Fruit fly (Drosophila melanogaster): ENCODE results near the gene Sfp84E.

Gene Sfp84E

DNA sequence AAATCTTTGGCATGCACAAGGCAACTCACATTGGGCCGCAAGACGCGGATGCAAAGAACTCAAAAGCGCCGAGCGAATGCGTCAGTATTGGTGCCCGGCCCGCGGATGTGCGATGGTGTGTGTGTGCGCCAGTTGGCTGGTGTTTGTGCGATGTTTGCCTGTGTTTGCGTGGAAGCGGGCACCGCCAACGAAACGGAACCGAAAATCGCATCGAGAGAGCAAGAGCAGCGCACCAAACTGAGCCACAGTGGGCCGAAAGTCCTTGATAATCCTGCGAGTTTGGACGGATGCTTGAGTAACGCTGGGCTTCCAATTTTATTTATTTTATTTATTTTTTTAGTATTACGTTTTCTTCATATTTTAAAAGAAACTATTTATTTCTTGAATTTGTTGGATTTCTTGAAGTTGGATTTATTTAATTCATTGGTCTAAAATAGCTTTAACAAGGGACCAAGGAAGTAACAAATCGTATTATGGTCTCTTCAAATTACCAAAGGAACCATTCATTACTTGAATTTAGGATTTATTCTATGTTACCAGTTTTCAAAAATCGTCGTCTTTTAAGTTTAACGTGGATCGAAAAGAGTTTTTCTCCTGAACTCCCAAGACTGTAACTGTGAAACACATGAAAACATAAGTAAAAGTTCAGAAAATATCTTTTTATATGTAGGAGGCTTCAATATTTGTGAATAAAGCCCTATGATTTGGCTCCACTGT is 17.2 kb downstream of the Sfp84E start (continued):
- TF ChIP-seq Fer1 (GFP tag; optimal IDR thresholded peaks at IDR 0.05): no peak
- TF ChIP-seq fd64A (GFP tag; optimal IDR thresholded peaks at IDR 0.05): no peak
- TF ChIP-seq Taf1 (GFP tag; IDR thresholded peaks at IDR 0.05): no peak
- peak; percentile 15 for TF ChIP-seq Xbp1 (GFP tag; optimal IDR thresholded peaks at IDR 0.05)
- no peak for TF ChIP-seq CG34422 (GFP tag; IDR thresholded peaks at IDR 0.05)
- TF ChIP-seq grau (tag; optimal IDR thresholded peaks at IDR 0.05): no peak
- TF ChIP-seq CG30403 (GFP tag; optimal IDR thresholded peaks at IDR 0.05): peak; percentile 58
- 0 out of 2 replicates have a peak, but pooled peaks have one; percentile 15 for TF ChIP-seq lmd (GFP tag; IDR thresholded peaks at IDR 0.05)
- TF ChIP-seq GATAe (GFP tag; conservative IDR thresholded peaks at IDR 0.05): no peak
- no peak for TF ChIP-seq Doc2 (GFP tag; IDR thresholded peaks at IDR 0.05)
- TF ChIP-seq CG1233 (GFP tag; optimal IDR thresholded peaks at IDR 0.05): peak; percentile 52
- TF ChIP-seq CG3838 (GFP tag; optimal IDR thresholded peaks at IDR 0.05): no peak
- TF ChIP-seq ap (GFP tag; IDR thresholded peaks at IDR 0.05): 0 out of 2 replicates have a peak, but pooled peaks have one; percentile 5
- TF ChIP-seq peb (GFP tag; IDR thresholded peaks at IDR 0.05): peak; percentile 16; the same call in 1 of the 2 replicates
- no peak for TF ChIP-seq Dfd (GFP tag; optimal IDR thresholded peaks at IDR 0.05)
- peak; percentile 45 for TF ChIP-seq bcd (GFP tag; optimal IDR thresholded peaks at IDR 0.05)
- TF ChIP-seq Ets97D (GFP tag; optimal IDR thresholded peaks at IDR 0.05): no peak
- no peak for TF ChIP-seq Dip2 (GFP tag; IDR thresholded peaks at IDR 0.05)
- no peak for TF ChIP-seq ci (GFP tag; IDR thresholded peaks at IDR 0.05)
- peak; percentile 20 for TF ChIP-seq Max (GFP tag; optimal IDR thresholded peaks at IDR 0.05)
- TF ChIP-seq ash1 (GFP tag; optimal IDR thresholded peaks at IDR 0.05): no peak
- no peak for TF ChIP-seq CG2129 (GFP tag; IDR thresholded peaks at IDR 0.05; ENCODE audit: partially characterized antibody)
- TF ChIP-seq HmgD (GFP tag; optimal IDR thresholded peaks at IDR 0.05): no peak
- TF ChIP-seq slou (GFP tag; optimal IDR thresholded peaks at IDR 0.05): peak; percentile 13
- peak; percentile 82 for TF ChIP-seq phol (tag; optimal IDR thresholded peaks at IDR 0.05)
- TF ChIP-seq CG7839 (tag; optimal IDR thresholded peaks at IDR 0.05): peak; percentile 61
- TF ChIP-seq Ssrp (tag; optimal IDR thresholded peaks at IDR 0.05): no peak
- TF ChIP-seq shn (GFP tag; optimal IDR thresholded peaks at IDR 0.05): no peak
- no peak for TF ChIP-seq CG13424 (tag; optimal IDR thresholded peaks at IDR 0.05)
- no peak for TF ChIP-seq CG9876 (GFP tag; optimal IDR thresholded peaks at IDR 0.05)
- TF ChIP-seq CG10959 (GFP tag; IDR thresholded peaks at IDR 0.05): peak; percentile 37; the same call in 1 of the 2 replicates
- TF ChIP-seq CG1603 (tag; optimal IDR thresholded peaks at IDR 0.05): no peak
- no peak for TF ChIP-seq CG1832 (GFP tag; optimal IDR thresholded peaks at IDR 0.05)
- no peak for TF ChIP-seq corto (GFP tag; optimal IDR thresholded peaks at IDR 0.05)
- peak; percentile 19 for TF ChIP-seq CG4820 (GFP tag; optimal IDR thresholded peaks at IDR 0.05)
- no peak for TF ChIP-seq Vsx1 (GFP tag; optimal IDR thresholded peaks at IDR 0.05)
- no peak for TF ChIP-seq prd (optimal IDR thresholded peaks at IDR 0.05)
- TF ChIP-seq prd (GFP tag; IDR thresholded peaks at IDR 0.05): peak; percentile 55
- no peak for TF ChIP-seq B-H2 (GFP tag; optimal IDR thresholded peaks at IDR 0.05)
- TF ChIP-seq ken (GFP tag; IDR thresholded peaks at IDR 0.05): no peak
- TF ChIP-seq CG7963 (GFP tag; IDR thresholded peaks at IDR 0.05; ENCODE audit: partially characterized antibody): no peak
- peak; percentile 49; the same call in 1 of the 3 replicates for TF ChIP-seq H15 (GFP tag; IDR thresholded peaks at IDR 0.05)
- no peak for TF ChIP-seq CG6175 (GFP tag; IDR thresholded peaks at IDR 0.05)
- TF ChIP-seq Dp (GFP tag; optimal IDR thresholded peaks at IDR 0.05): no peak
- TF ChIP-seq gsb (GFP tag; IDR thresholded peaks at IDR 0.05): no peak
- TF ChIP-seq CG4360 (GFP tag; IDR thresholded peaks at IDR 0.05): peak; percentile 47
- TF ChIP-seq ftz-f1 (GFP tag; optimal IDR thresholded peaks at IDR 0.05): no peak
- TF ChIP-seq Ets65A (GFP tag): peak; percentile 10
- no peak for TF ChIP-seq BEAF-32 (GFP tag; optimal IDR thresholded peaks at IDR 0.05)
- peak; percentile 94 for TF ChIP-seq CG5180 (GFP tag; optimal IDR thresholded peaks at IDR 0.05)
